Worm (Caenorhabditis elegans) whole organism, young adult: ENCODE measurements around the gene Y6D1A.1.

Source experiments
- B0019.2 ChIP-seq: fragments of 200-800 bp; sonication (Bioruptor generic); conservative IDR thresholded peaks from 2 replicates; pipeline ENCODE4 v1.3.6; 2022; ENCODE audit warnings: missing genetic modification reagents, missing genetic modification characterization, missing compliant biosample characterization
- B0035.1 ChIP-seq: sonication (generic microtip); optimal IDR thresholded peaks from 2 replicates; lab custom pipeline; 2016; ENCODE audit warnings: missing genetic modification characterization, mild to moderate bottlenecking, missing compliant biosample characterization, missing genotype, missing genetic modification reagents
- B0261.1 ChIP-seq: sonication (generic microtip); optimal IDR thresholded peaks from 2 replicates; lab custom pipeline; 2016; ENCODE audit warnings: mild to moderate bottlenecking, missing genetic modification characterization, moderate library complexity, missing compliant biosample characterization
- B0336.3 ChIP-seq: fragments of 200-800 bp; sonication (Bioruptor generic); IDR thresholded peaks from 2 replicates; pipeline ENCODE4 v1.3.6; 2022; ENCODE audit warnings: missing genetic modification characterization, missing compliant biosample characterization
- C06A6.2 ChIP-seq: fragments of 200-800 bp; sonication (Bioruptor generic); conservative IDR thresholded peaks from 2 replicates; pipeline ENCODE4 v1.3.6; 2022; ENCODE audit warnings: missing genetic modification characterization, missing compliant biosample characterization
- C17E4.6 ChIP-seq: fragments of 200-800 bp; sonication (Bioruptor generic); IDR thresholded peaks from 2 replicates; pipeline ENCODE4 v1.3.6; 2022; ENCODE audit warnings: missing genetic modification reagents, missing genetic modification characterization, missing compliant biosample characterization
- F23B12.7 ChIP-seq: sonication (generic microtip); optimal IDR thresholded peaks from 2 replicates; lab custom pipeline; 2017; ENCODE audit warnings: missing genetic modification characterization, mild to moderate bottlenecking, missing compliant biosample characterization, antibody characterized with exemption, moderate library complexity; ENCODE audit not compliant: insufficient read depth
- F33H1.4 ChIP-seq: fragments of 200-800 bp; sonication (Bioruptor generic); IDR thresholded peaks from 2 replicates; pipeline ENCODE4 v1.3.6; 2022; ENCODE audit warnings: missing genetic modification reagents, missing genetic modification characterization, missing compliant biosample characterization
- F49E8.2 ChIP-seq: sonication (generic microtip); optimal IDR thresholded peaks from 3 replicates; lab custom pipeline; 2017; ENCODE audit warnings: missing genetic modification characterization, mild to moderate bottlenecking, missing compliant biosample characterization, antibody characterized with exemption, moderate library complexity; ENCODE audit not compliant: insufficient read depth
- F52B5.7 ChIP-seq: sonication (generic microtip); optimal IDR thresholded peaks from 2 replicates; lab custom pipeline; 2016; ENCODE audit warnings: mild to moderate bottlenecking, missing genetic modification characterization, missing compliant biosample characterization
- F57C9.4 ChIP-seq: sonication (generic microtip); optimal IDR thresholded peaks from 2 replicates; lab custom pipeline; 2017; ENCODE audit warnings: mild to moderate bottlenecking, missing genetic modification characterization, missing compliant biosample characterization
- Y79H2A.3 ChIP-seq: fragments of 200-800 bp; sonication (Bioruptor generic); conservative IDR thresholded peaks from 2 replicates; pipeline ENCODE4 v1.3.6; 2022; ENCODE audit warnings: missing genetic modification reagents, missing genetic modification characterization, missing compliant biosample characterization
- Y95B8A.8 ChIP-seq: fragments of 200-800 bp; sonication (Bioruptor generic); IDR thresholded peaks from 2 replicates; pipeline ENCODE4 v1.3.6; 2022; ENCODE audit warnings: missing genetic modification reagents, missing genetic modification characterization, missing compliant biosample characterization
- atf-7 ChIP-seq: sonication (generic microtip); optimal IDR thresholded peaks from 2 replicates; lab custom pipeline; 2017; ENCODE audit warnings: mild to moderate bottlenecking, missing genetic modification characterization, missing compliant biosample characterization
- attf-6 ChIP-seq: fragments of 200-800 bp; sonication (Bioruptor generic); IDR thresholded peaks from 2 replicates; pipeline ENCODE4 v1.3.6; 2022; ENCODE audit warnings: missing genetic modification reagents, missing genetic modification characterization, missing compliant biosample characterization
- ccch-3 ChIP-seq: fragments of 200-800 bp; sonication (Bioruptor generic); optimal IDR thresholded peaks from 2 replicates; lab custom pipeline; 2018; ENCODE audit warnings: mild to moderate bottlenecking, missing genetic modification characterization, missing compliant biosample characterization
- cebp-1 ChIP-seq, 2 experiments: fragments of 200-800 bp in 1 of 2; sonication (Bioruptor generic) in 1 of 2; sonication (generic microtip) in 1 of 2; IDR thresholded peaks in 1 of 2; optimal IDR thresholded peaks in 1 of 2; 2 replicates each; pipeline versions ENCODE4 v1.3.6 to Lab custom; 2017 to 2022; ENCODE audit warnings: missing compliant biosample characterization in 2 of 2, missing genetic modification characterization in 2 of 2, mild to moderate bottlenecking in 1 of 2, missing genetic modification reagents in 1 of 2, moderate library complexity in 1 of 2
- ceh-27 ChIP-seq: fragments of 200-800 bp; sonication (Bioruptor generic); optimal IDR thresholded peaks from 2 replicates; lab custom pipeline; 2018; ENCODE audit warnings: mild to moderate bottlenecking, missing genetic modification characterization, moderate library complexity, missing compliant biosample characterization
- ceh-40 ChIP-seq: fragments of 200-800 bp; sonication (Bioruptor generic); IDR thresholded peaks from 2 replicates; pipeline ENCODE4 v1.3.6; 2022; ENCODE audit warnings: missing genetic modification characterization, missing compliant biosample characterization
- ceh-91 ChIP-seq: fragments of 200-800 bp; sonication (Bioruptor generic); IDR thresholded peaks from 2 replicates; pipeline ENCODE4 v1.3.6; 2022; ENCODE audit warnings: missing genetic modification reagents, missing genetic modification characterization, missing compliant biosample characterization
- chd-7 ChIP-seq: sonication (generic microtip); optimal IDR thresholded peaks from 2 replicates; lab custom pipeline; 2016; ENCODE audit warnings: mild to moderate bottlenecking, missing genetic modification characterization, moderate library complexity, missing compliant biosample characterization
- die-1 ChIP-seq: sonication (generic microtip); optimal IDR thresholded peaks from 2 replicates; lab custom pipeline; 2016; ENCODE audit warnings: missing genotype, mild to moderate bottlenecking, missing genetic modification characterization, missing compliant biosample characterization
- dox-1 ChIP-seq: fragments of 200-800 bp; sonication (Bioruptor generic); IDR thresholded peaks from 2 replicates; pipeline ENCODE4 v1.3.6; 2022; ENCODE audit warnings: missing genetic modification reagents, missing genetic modification characterization, missing compliant biosample characterization
- efl-1 ChIP-seq: fragments of 150-350 bp; optimal IDR thresholded peaks from 2 replicates; lab custom pipeline; 2014; ENCODE audit warnings: missing biosample characterization, missing genetic modification reagents, missing genetic modification characterization
- egl-18 ChIP-seq: fragments of 200-800 bp; sonication (Bioruptor generic); IDR thresholded peaks from 2 replicates; pipeline ENCODE4 v1.3.6; 2022; ENCODE audit warnings: missing genetic modification reagents, missing genetic modification characterization, missing compliant biosample characterization
- ets-4 ChIP-seq: fragments of 200-800 bp; sonication (Bioruptor generic); optimal IDR thresholded peaks from 2 replicates; lab custom pipeline; 2018; ENCODE audit warnings: mild to moderate bottlenecking, missing genetic modification characterization, missing compliant biosample characterization
- hmg-1.2 ChIP-seq: fragments of 200-800 bp; sonication (Bioruptor generic); IDR thresholded peaks from 2 replicates; pipeline ENCODE4 v1.3.6; 2022; ENCODE audit warnings: missing genetic modification reagents, missing genetic modification characterization, missing compliant biosample characterization
- hrde-1 ChIP-seq: sonication (generic microtip); optimal IDR thresholded peaks from 2 replicates; lab custom pipeline; 2016; ENCODE audit warnings: missing genetic modification characterization, mild to moderate bottlenecking, missing compliant biosample characterization, moderate library complexity, missing genotype, missing genetic modification reagents, borderline replicate concordance
- lin-26 ChIP-seq: fragments of 200-800 bp; sonication (Bioruptor generic); IDR thresholded peaks from 2 replicates; pipeline ENCODE4 v1.3.6; 2022; ENCODE audit warnings: missing genetic modification reagents, missing genetic modification characterization, missing compliant biosample characterization
- lin-40 ChIP-seq: sonication (generic microtip); optimal IDR thresholded peaks from 2 replicates; lab custom pipeline; 2016; ENCODE audit warnings: missing genetic modification characterization, mild to moderate bottlenecking, missing compliant biosample characterization, missing genotype, missing genetic modification reagents
- lir-1 ChIP-seq: fragments of 200-800 bp; sonication (Bioruptor generic); conservative IDR thresholded peaks from 2 replicates; pipeline ENCODE4 v1.3.6; 2022; ENCODE audit warnings: missing genetic modification reagents, missing genetic modification characterization, missing compliant biosample characterization
- lsl-1 ChIP-seq: fragments of 200-800 bp; sonication (Bioruptor generic); optimal IDR thresholded peaks from 2 replicates; lab custom pipeline; 2018; ENCODE audit warnings: mild to moderate bottlenecking, missing genetic modification characterization, moderate library complexity, missing compliant biosample characterization
- lsy-27 ChIP-seq: sonication (generic microtip); optimal IDR thresholded peaks from 2 replicates; lab custom pipeline; 2017; ENCODE audit warnings: missing genetic modification characterization, mild to moderate bottlenecking, missing compliant biosample characterization, antibody characterized with exemption, missing genotype, borderline replicate concordance; ENCODE audit not compliant: insufficient read depth
- madf-6 ChIP-seq: fragments of 200-800 bp; sonication (Bioruptor generic); IDR thresholded peaks from 2 replicates; pipeline ENCODE4 v1.3.6; 2022; ENCODE audit warnings: missing genetic modification reagents, missing genetic modification characterization, missing compliant biosample characterization
- mcd-1 ChIP-seq: fragments of 200-800 bp; sonication (Bioruptor generic); IDR thresholded peaks from 2 replicates; pipeline ENCODE4 v1.3.6; 2022; ENCODE audit warnings: missing genetic modification reagents, missing genetic modification characterization, missing compliant biosample characterization
- mel-28 ChIP-seq: sonication (generic microtip); optimal IDR thresholded peaks from 2 replicates; lab custom pipeline; 2016; ENCODE audit warnings: borderline replicate concordance, mild to moderate bottlenecking, missing genetic modification characterization, missing compliant biosample characterization
- nfya-2 ChIP-seq: fragments of 200-800 bp; sonication (Bioruptor generic); IDR thresholded peaks from 2 replicates; pipeline ENCODE4 v1.3.6; 2022; ENCODE audit warnings: missing genetic modification reagents, missing genetic modification characterization, missing compliant biosample characterization
- nhr-120 ChIP-seq: fragments of 200-800 bp; sonication (Bioruptor generic); IDR thresholded peaks from 2 replicates; pipeline ENCODE4 v1.3.6; 2022; ENCODE audit warnings: missing genetic modification characterization, missing compliant biosample characterization
- nhr-80 ChIP-seq: sonication (generic microtip); optimal IDR thresholded peaks from 2 replicates; lab custom pipeline; 2016; ENCODE audit warnings: missing genetic modification characterization, missing compliant biosample characterization
- nhr-90 ChIP-seq: sonication (generic microtip); optimal IDR thresholded peaks from 2 replicates; lab custom pipeline; 2016; ENCODE audit warnings: missing genotype, mild to moderate bottlenecking, missing genetic modification characterization, missing compliant biosample characterization
- repo-1 ChIP-seq: sonication (generic microtip); optimal IDR thresholded peaks from 2 replicates; lab custom pipeline; 2017; ENCODE audit warnings: mild to moderate bottlenecking, missing genetic modification characterization, missing compliant biosample characterization
- snpc-1.1 ChIP-seq: sonication (generic microtip); optimal IDR thresholded peaks from 2 replicates; lab custom pipeline; 2017; ENCODE audit warnings: missing genetic modification characterization, mild to moderate bottlenecking, missing compliant biosample characterization, antibody characterized with exemption, moderate library complexity, missing genotype, missing genetic modification reagents; ENCODE audit not compliant: insufficient read depth
- tbp1 ChIP-seq: fragments of 200-800 bp; sonication (Bioruptor generic); optimal IDR thresholded peaks from 2 replicates; lab custom pipeline; 2018; ENCODE audit warnings: mild to moderate bottlenecking, missing genetic modification characterization, missing compliant biosample characterization
- unc-62 ChIP-seq: fragments of 150-350 bp; optimal IDR thresholded peaks from 2 replicates; lab custom pipeline; 2014; ENCODE audit warnings: missing biosample characterization, missing genetic modification reagents, missing genetic modification characterization
- zim-3 ChIP-seq: sonication (generic microtip); optimal IDR thresholded peaks from 2 replicates; lab custom pipeline; 2017; ENCODE audit warnings: mild to moderate bottlenecking, missing genetic modification characterization, moderate library complexity, missing compliant biosample characterization
- ztf-25 ChIP-seq: fragments of 200-800 bp; sonication (Bioruptor generic); IDR thresholded peaks from 2 replicates; pipeline ENCODE4 v1.3.6; 2022; ENCODE audit warnings: missing genetic modification reagents, missing genetic modification characterization, missing compliant biosample characterization
- ztf-26 ChIP-seq: sonication (generic microtip); optimal IDR thresholded peaks from 2 replicates; lab custom pipeline; 2017; ENCODE audit warnings: missing genetic modification characterization, missing compliant biosample characterization
- ztf-28 ChIP-seq: fragments of 200-800 bp; sonication (Bioruptor generic); IDR thresholded peaks from 2 replicates; pipeline ENCODE4 v1.3.6; 2022; ENCODE audit warnings: missing genetic modification reagents, missing genetic modification characterization, missing compliant biosample characterization

Gene Y6D1A.1

ce11 chrII:11782493-11782892, 40.9 kb downstream of the Y6D1A.1 start, which contains the start of gene F43G6.16 (continued):
- TF ChIP-seq ceh-27 (GFP tag; lab: Kevin White, UChicago) = no peak
- TF ChIP-seq B0261.1 (tag; lab: Kevin White, UChicago) = no peak
- TF ChIP-seq Y79H2A.3 (GFP tag; lab: Robert Waterston, UW) = peak; percentile 58; the same call in 1 of the 2 replicates
- no peak for TF ChIP-seq chd-7 (tag; lab: Kevin White, UChicago)
- TF ChIP-seq F23B12.7 (tag; lab: Kevin White, UChicago) = peak; percentile 74
- TF ChIP-seq B0336.3 (GFP tag; lab: Robert Waterston, UW) = peak; percentile 78; the same call in 1 of the 2 replicates
- peak; percentile 89 for TF ChIP-seq dox-1 (GFP tag; lab: Robert Waterston, UW)
- no peak for TF ChIP-seq ceh-40
- peak; percentile 99 for TF ChIP-seq lsl-1
- 0 out of 2 replicates have a peak, but pooled peaks have one; percentile 54 for TF ChIP-seq ztf-25
- TF ChIP-seq lin-26 (GFP tag; lab: Robert Waterston, UW) = no peak
- no peak for TF ChIP-seq nhr-80 (tag; lab: Kevin White, UChicago)
- peak; percentile 76; the same call in 1 of the 2 replicates for TF ChIP-seq ztf-28 (GFP tag; lab: Robert Waterston, UW)
- TF ChIP-seq F49E8.2 (tag; lab: Kevin White, UChicago) = peak; percentile 95
- no peak for TF ChIP-seq atf-7 (tag; lab: Kevin White, UChicago)
- TF ChIP-seq hmg-1.2 (GFP tag; lab: Robert Waterston, UW) = peak; percentile 57
- no peak for TF ChIP-seq C06A6.2
- no peak for TF ChIP-seq F52B5.7 (tag; lab: Kevin White, UChicago)
- TF ChIP-seq ccch-3 = no peak
- TF ChIP-seq cebp-1 (GFP tag; IDR thresholded peaks at IDR 0.05; lab: Robert Waterston, UW) = no peak
- TF ChIP-seq cebp-1 (tag; optimal IDR thresholded peaks at IDR 0.05; lab: Kevin White, UChicago) = no peak
- peak; percentile 73; the same call in 1 of the 2 replicates for TF ChIP-seq attf-6 (GFP tag; lab: Robert Waterston, UW)
- no peak for TF ChIP-seq nhr-120 (GFP tag; lab: Robert Waterston, UW)
- TF ChIP-seq madf-6 (GFP tag; lab: Robert Waterston, UW) = peak; percentile 100
- peak; percentile 53 for TF ChIP-seq tbp1 (GFP tag; lab: Kevin White, UChicago)
- no peak for TF ChIP-seq unc-62 (GFP tag; lab: Kevin White, UChicago)
- TF ChIP-seq mel-28 (tag; lab: Kevin White, UChicago) = no peak
- TF ChIP-seq lir-1 (GFP tag; lab: Robert Waterston, UW) = peak; percentile 77
- TF ChIP-seq ztf-26 (tag; lab: Kevin White, UChicago) = no peak
- TF ChIP-seq nhr-90 (tag; lab: Kevin White, UChicago) = no peak
- no peak for TF ChIP-seq lsy-27
- TF ChIP-seq egl-18 = no peak
- no peak for TF ChIP-seq lin-40 (tag; lab: Kevin White, UChicago)
- no peak for TF ChIP-seq F57C9.4
- peak; percentile 89 for TF ChIP-seq F33H1.4
- TF ChIP-seq Y95B8A.8 (GFP tag; lab: Robert Waterston, UW) = peak; percentile 86
- TF ChIP-seq hrde-1 = peak; percentile 87
- peak; percentile 94 for TF ChIP-seq mcd-1
- no peak for TF ChIP-seq die-1
- TF ChIP-seq repo-1 = no peak
- TF ChIP-seq nfya-2 (GFP tag; lab: Robert Waterston, UW) = no peak
- no peak for TF ChIP-seq zim-3
- TF ChIP-seq ets-4 = no peak
- TF ChIP-seq B0035.1 = no peak
- peak; percentile 64; the same call in 1 of the 2 replicates for TF ChIP-seq C17E4.6 (GFP tag; lab: Robert Waterston, UW)
- TF ChIP-seq B0019.2 (GFP tag; lab: Robert Waterston, UW) = peak; percentile 73
- peak; percentile 98 for TF ChIP-seq efl-1 (GFP tag; lab: Kevin White, UChicago)
- peak; percentile 33 for TF ChIP-seq snpc-1.1 (tag; lab: Kevin White, UChicago)
- TF ChIP-seq ceh-91 (GFP tag; lab: Robert Waterston, UW) = peak; percentile 97
